Fruit fly (Drosophila melanogaster) S2 (cell line): ENCODE measurements around the gene CG32249.

Source experiments
- CG8478 ChIP-seq: fragments of >200 bp; optimal IDR thresholded peaks from 2 replicates; lab custom pipeline; 2018
- CTCF ChIP-seq, 2 experiments: fragments of >200 bp; optimal IDR thresholded peaks; 2 replicates each; lab custom pipeline; 2018

- TF ChIP-seq CG8478 (lab: Kevin White, UChicago) (no peak), CTCF (optimal IDR thresholded peaks at IDR 0.05; lab: Kevin White, UChicago) (no peak)
Measured at dm6 chr3L:4430331-4430730, 39.5 kb upstream of the CG32249 start.
